Worm (Caenorhabditis elegans) whole organism, L1 larva: ENCODE data around the gene F21H7.3.

Experiments
- aly-2 ChIP-seq: fragments of 150-350 bp; optimal IDR thresholded peaks from 2 replicates; lab custom pipeline; 2014; ENCODE audit warnings: missing biosample characterization, missing genetic modification characterization
- fos-1 ChIP-seq: fragments of 150-350 bp; optimal IDR thresholded peaks from 2 replicates; lab custom pipeline; 2014; ENCODE audit warnings: missing biosample characterization, missing genetic modification characterization
- lin-35 ChIP-seq, 2 experiments: fragments of 150-350 bp; optimal IDR thresholded peaks; 2 replicates each; lab custom pipeline; 2014; ENCODE audit warnings: missing biosample characterization in 2 of 2, missing genetic modification characterization in 2 of 2, missing genetic modification reagents in 2 of 2
- lsy-2 ChIP-seq, 2 experiments: fragments of 150-350 bp; optimal IDR thresholded peaks; 2 replicates each; lab custom pipeline; 2014; ENCODE audit warnings: missing biosample characterization in 2 of 2, missing genetic modification characterization in 2 of 2
- nhr-11 ChIP-seq: fragments of 150-350 bp; optimal IDR thresholded peaks from 2 replicates; lab custom pipeline; 2014; ENCODE audit warnings: missing biosample characterization, missing genetic modification characterization

DNA sequence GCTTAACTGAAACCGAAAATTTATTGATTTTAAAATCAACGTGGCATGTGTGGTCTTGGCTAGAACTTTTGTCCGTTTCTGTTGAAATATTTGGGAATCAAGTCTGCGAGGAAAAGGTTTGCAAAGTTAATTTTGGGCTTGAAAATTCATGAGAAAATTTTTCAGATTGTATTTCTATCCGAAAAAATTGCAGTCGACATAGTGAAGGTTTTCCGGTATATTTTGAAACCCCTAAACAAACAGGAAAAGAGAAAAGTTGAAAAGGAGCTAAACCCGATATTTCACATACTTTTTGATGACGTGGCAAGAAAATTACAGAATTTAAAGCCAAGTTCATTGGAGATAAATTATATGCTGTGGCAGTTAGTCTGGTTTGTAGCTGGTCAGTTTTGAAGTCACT is 24.6 kb upstream of the F21H7.3 start, which contains the start of gene nhr-127:
- TF ChIP-seq nhr-11 (tag; lab: Kevin White, UChicago) (no peak), aly-2 (tag; lab: Kevin White, UChicago) (no peak), fos-1 (tag; lab: Kevin White, UChicago) (no peak), lsy-2 (tag; optimal IDR thresholded peaks at IDR 0.05; lab: Kevin White, UChicago) (no peak), lin-35 (GFP tag; optimal IDR thresholded peaks at IDR 0.05; lab: Kevin White, UChicago) (no peak)
